Worm (Caenorhabditis elegans): ENCODE measurements around the gene str-46.

Gene str-46

ce11 chrV:2927553-2927952 is 27.8 kb upstream of the str-46 start, which contains the start of gene C31B8.12:
C31B8.12 (minus strand) TSS chrV:2927653.
- no peak for TF ChIP-seq dpff-1 (tag; optimal IDR thresholded peaks at IDR 0.05)
- no peak for TF ChIP-seq rpc-1 (optimal IDR thresholded peaks at IDR 0.05)
- TF ChIP-seq rpc-1 (tag; optimal IDR thresholded peaks at IDR 0.05): no peak
- no peak for TF ChIP-seq F22D6.2 (tag; optimal IDR thresholded peaks at IDR 0.05)
- TF ChIP-seq ceh-91 (GFP tag; IDR thresholded peaks at IDR 0.05): no peak
- no peak for TF ChIP-seq unc-130 (GFP tag; optimal IDR thresholded peaks at IDR 0.05)
- no peak for TF ChIP-seq ztf-22 (GFP tag; optimal IDR thresholded peaks at IDR 0.05)
- no peak for TF ChIP-seq tbp1 (GFP tag; optimal IDR thresholded peaks at IDR 0.05)
- no peak for TF ChIP-seq tlf-1 (GFP tag; optimal IDR thresholded peaks at IDR 0.05)
- no peak for TF ChIP-seq nhr-120 (GFP tag; IDR thresholded peaks at IDR 0.05)
- TF ChIP-seq nfya-2 (GFP tag; IDR thresholded peaks at IDR 0.05): no peak
- TF ChIP-seq egl-18 (GFP tag; IDR thresholded peaks at IDR 0.05): no peak
- TF ChIP-seq pbrm-1 (GFP tag; IDR thresholded peaks at IDR 0.05): no peak
- no peak for TF ChIP-seq ama-1 (optimal IDR thresholded peaks at IDR 0.05)
- no peak for TF ChIP-seq ama-1 (GFP tag; optimal IDR thresholded peaks at IDR 0.05)
- no peak for TF ChIP-seq Y79H2A.3 (GFP tag; conservative IDR thresholded peaks at IDR 0.05)
- TF ChIP-seq ekl-4 (GFP tag; IDR thresholded peaks at IDR 0.05): no peak
- no peak for TF ChIP-seq nhr-27 (tag; optimal IDR thresholded peaks at IDR 0.05)
- no peak for TF ChIP-seq ztf-3 (GFP tag; optimal IDR thresholded peaks at IDR 0.05)
- no peak for TF ChIP-seq ztf-6 (GFP tag; IDR thresholded peaks at IDR 0.05)
- no peak for TF ChIP-seq hmg-1.2 (GFP tag; IDR thresholded peaks at IDR 0.05)

- no peak for TF ChIP-seq bed-2 (GFP tag; IDR thresholded peaks at IDR 0.05)
- TF ChIP-seq lin-35 (GFP tag; optimal IDR thresholded peaks at IDR 0.05): no peak
- TF ChIP-seq hlh-12 (tag; optimal IDR thresholded peaks at IDR 0.05): no peak
- TF ChIP-seq cebp-2 (GFP tag; IDR thresholded peaks at IDR 0.05): no peak
- TF ChIP-seq somi-1 (GFP tag; optimal IDR thresholded peaks at IDR 0.05): no peak
- no peak for TF ChIP-seq snpc-3.4 (tag; optimal IDR thresholded peaks at IDR 0.05)
- TF ChIP-seq gei-17 (GFP tag; optimal IDR thresholded peaks at IDR 0.05): no peak
- TF ChIP-seq rcor-1 (GFP tag; IDR thresholded peaks at IDR 0.05): no peak
- TF ChIP-seq C17E4.6 (GFP tag; IDR thresholded peaks at IDR 0.05): no peak
- no peak for TF ChIP-seq egrh-3 (GFP tag; IDR thresholded peaks at IDR 0.05)
- TF ChIP-seq zfh-2 (GFP tag; conservative IDR thresholded peaks at IDR 0.05): no peak
- TF ChIP-seq F10E7.11 (tag; optimal IDR thresholded peaks at IDR 0.05): no peak
- no peak for TF ChIP-seq lsy-27 (tag; optimal IDR thresholded peaks at IDR 0.05; ENCODE audit: borderline replicate concordance, insufficient read depth)
- TF ChIP-seq B0035.1 (tag; optimal IDR thresholded peaks at IDR 0.05): no peak
- no peak for TF ChIP-seq F33H1.4 (GFP tag; IDR thresholded peaks at IDR 0.05)
These were observed 22.8 kb upstream of the str-46 start, which contains the start of gene srh-38 for ce11 chrV:2922594-2922993. srh-38 (minus strand) TSS chrV:2922694.

- TF ChIP-seq hmg-1.2 (GFP tag; IDR thresholded peaks at IDR 0.05): peak; percentile 60; the same call in 1 of the 2 replicates
- TF ChIP-seq C06A6.2 (GFP tag; conservative IDR thresholded peaks at IDR 0.05): no peak
- TF ChIP-seq ceh-27 (GFP tag; optimal IDR thresholded peaks at IDR 0.05): no peak
- peak; percentile 86 for TF ChIP-seq snpc-1.1 (tag; optimal IDR thresholded peaks at IDR 0.05; ENCODE audit: insufficient read depth)
- peak; percentile 87 for TF ChIP-seq snpc-4 (GFP tag; optimal IDR thresholded peaks at IDR 0.05)
- TF ChIP-seq snpc-4 (tag; optimal IDR thresholded peaks at IDR 0.05): peak; percentile 64 to 95 (median 82)
- TF ChIP-seq tbp1 (GFP tag; optimal IDR thresholded peaks at IDR 0.05): no peak
These were observed 20.4 kb upstream of the str-46 start for ce11 chrV:2920125-2920524.
